Worm (Caenorhabditis elegans) whole organism, L4 larva: ENCODE data around the gene tlp-1.

Source experiments
- Y105C5A.15 ChIP-seq: fragments of 200-800 bp; sonication (Bioruptor generic); IDR thresholded peaks from 2 replicates; pipeline ENCODE4 v1.3.6; 2022; ENCODE audit warnings: missing genetic modification characterization, missing compliant biosample characterization
- ama-1 ChIP-seq: fragments of 150-350 bp; optimal IDR thresholded peaks from 2 replicates; lab custom pipeline; 2014; ENCODE audit warnings: inconsistent platforms, mixed read lengths
- arid-1 ChIP-seq: fragments of 200-800 bp; sonication (Bioruptor generic); conservative IDR thresholded peaks from 2 replicates; pipeline ENCODE4 v1.3.6; 2022; ENCODE audit warnings: missing genetic modification reagents, missing genetic modification characterization, missing compliant biosample characterization
- ceh-20 ChIP-seq: fragments of 200-800 bp; sonication (Bioruptor generic); IDR thresholded peaks from 2 replicates; pipeline ENCODE4 v1.3.6; 2022; ENCODE audit warnings: missing genetic modification reagents, missing genetic modification characterization, missing compliant biosample characterization
- ceh-32 ChIP-seq: sonication (generic microtip); optimal IDR thresholded peaks from 2 replicates; lab custom pipeline; 2016; ENCODE audit warnings: mild to moderate bottlenecking, missing genetic modification characterization, missing compliant biosample characterization; ENCODE audit not compliant: poor library complexity
- ceh-82 ChIP-seq: sonication (generic microtip); optimal IDR thresholded peaks from 2 replicates; lab custom pipeline; 2017; ENCODE audit warnings: missing biosample characterization, missing genetic modification characterization
- cey-2 ChIP-seq: sonication (generic microtip); optimal IDR thresholded peaks from 3 replicates; lab custom pipeline; 2017; ENCODE audit warnings: missing genetic modification characterization, mild to moderate bottlenecking, missing compliant biosample characterization, antibody characterized with exemption, borderline replicate concordance; ENCODE audit not compliant: insufficient read depth
- egl-27 ChIP-seq: sonication (generic microtip); optimal IDR thresholded peaks from 3 replicates; lab custom pipeline; 2017; ENCODE audit warnings: missing biosample characterization, missing genetic modification reagents, missing genetic modification characterization
- egl-43 ChIP-seq: fragments of 200-800 bp; sonication (Bioruptor generic); IDR thresholded peaks from 2 replicates; pipeline ENCODE4 v1.3.6; 2022; ENCODE audit warnings: missing genetic modification reagents, missing genetic modification characterization, missing compliant biosample characterization
- fos-1 ChIP-seq: fragments of 150-350 bp; optimal IDR thresholded peaks from 2 replicates; lab custom pipeline; 2014; ENCODE audit warnings: missing biosample characterization, missing genetic modification characterization
- hlh-30 ChIP-seq: sonication (generic microtip); optimal IDR thresholded peaks from 2 replicates; lab custom pipeline; 2017; ENCODE audit warnings: antibody characterized with exemption, mild to moderate bottlenecking, missing genetic modification characterization, missing compliant biosample characterization; ENCODE audit not compliant: insufficient read depth
- jun-1 ChIP-seq: fragments of 150-350 bp; optimal IDR thresholded peaks from 2 replicates; lab custom pipeline; 2014; ENCODE audit warnings: missing biosample characterization, missing genetic modification reagents, missing genetic modification characterization
- lsy-2 ChIP-seq, 2 experiments: fragments of 150-350 bp in 1 of 2; sonication (generic microtip) in 1 of 2; optimal IDR thresholded peaks; 2 replicates each; lab custom pipeline; 2014 to 2017; ENCODE audit warnings: missing biosample characterization in 2 of 2, missing genetic modification characterization in 2 of 2
- madf-5 ChIP-seq, 2 experiments: fragments of 200-800 bp; sonication (Bioruptor generic); IDR thresholded peaks; 2 replicates each; pipeline ENCODE4 v1.3.6; 2022; ENCODE audit warnings: missing compliant biosample characterization in 2 of 2, missing genetic modification characterization in 2 of 2
- mdl-1 ChIP-seq, 2 experiments: fragments of 150-350 bp in 1 of 2; sonication (generic microtip) in 1 of 2; optimal IDR thresholded peaks; 2 replicates each; lab custom pipeline; 2014 to 2017; ENCODE audit warnings: missing biosample characterization in 2 of 2, missing genetic modification characterization in 2 of 2
- nhr-102 ChIP-seq: sonication (generic microtip); optimal IDR thresholded peaks from 2 replicates; lab custom pipeline; 2016; ENCODE audit warnings: mild to moderate bottlenecking, missing genetic modification characterization, moderate library complexity, missing compliant biosample characterization
- nhr-11 ChIP-seq: fragments of 150-350 bp; optimal IDR thresholded peaks from 2 replicates; lab custom pipeline; 2014; ENCODE audit warnings: missing biosample characterization, missing genetic modification characterization
- nhr-25 ChIP-seq: sonication (generic microtip); optimal IDR thresholded peaks from 2 replicates; lab custom pipeline; 2017; ENCODE audit warnings: missing genetic modification characterization, mild to moderate bottlenecking, missing compliant biosample characterization, antibody characterized with exemption, moderate library complexity, borderline replicate concordance; ENCODE audit not compliant: insufficient read depth
- nhr-28 ChIP-seq: fragments of 150-350 bp; optimal IDR thresholded peaks from 2 replicates; lab custom pipeline; 2014; ENCODE audit warnings: missing biosample characterization, missing genetic modification characterization
- nhr-77 ChIP-seq: fragments of 150-350 bp; optimal IDR thresholded peaks from 2 replicates; lab custom pipeline; 2014; ENCODE audit warnings: missing biosample characterization, missing genetic modification characterization
- pqm-1 ChIP-seq: sonication (generic microtip); optimal IDR thresholded peaks from 2 replicates; lab custom pipeline; 2017; ENCODE audit warnings: missing biosample characterization, missing genetic modification characterization
- set-16 ChIP-seq: fragments of 200-800 bp; sonication (Bioruptor generic); IDR thresholded peaks from 2 replicates; pipeline ENCODE4 v1.3.6; 2022; ENCODE audit warnings: missing genetic modification reagents, missing genetic modification characterization, missing compliant biosample characterization
- snpc-1.2 ChIP-seq: fragments of 200-800 bp; sonication (Bioruptor generic); IDR thresholded peaks from 2 replicates; pipeline ENCODE4 v1.3.6; 2022; ENCODE audit warnings: missing genetic modification reagents, missing genetic modification characterization, missing compliant biosample characterization
- spr-3 ChIP-seq: fragments of 200-800 bp; sonication (Bioruptor generic); optimal IDR thresholded peaks from 2 replicates; lab custom pipeline; 2018; ENCODE audit warnings: mild to moderate bottlenecking, missing genetic modification characterization, missing compliant biosample characterization
- tag-97 ChIP-seq: fragments of 200-800 bp; sonication (Bioruptor generic); IDR thresholded peaks from 2 replicates; pipeline ENCODE4 v1.3.6; 2022; ENCODE audit warnings: missing genetic modification characterization, missing compliant biosample characterization
- tra-1 ChIP-seq: fragments of 200-800 bp; sonication (Bioruptor generic); IDR thresholded peaks from 2 replicates; pipeline ENCODE4 v1.3.6; 2022; ENCODE audit warnings: missing genetic modification reagents, missing genetic modification characterization, missing compliant biosample characterization
- unc-130 ChIP-seq: sonication (generic microtip); optimal IDR thresholded peaks from 2 replicates; lab custom pipeline; 2016; ENCODE audit warnings: missing genetic modification reagents, missing genetic modification characterization, missing compliant biosample characterization
- unc-62 ChIP-seq, 3 experiments: fragments of 150-350 bp in 1 of 3; sonication (generic microtip); optimal IDR thresholded peaks in 2 of 3; peaks in 1 of 3; 1 replicate in 1 of 3; 2 replicates in 2 of 3; lab custom pipeline; 2014 to 2017; ENCODE audit warnings: missing biosample characterization in 3 of 3, missing genetic modification characterization in 3 of 3, missing genetic modification reagents in 3 of 3, missing genotype in 1 of 3
- zfp-2 ChIP-seq: sonication (generic microtip); optimal IDR thresholded peaks from 2 replicates; lab custom pipeline; 2016; ENCODE audit warnings: mild to moderate bottlenecking, missing genetic modification characterization, missing compliant biosample characterization
- zip-2 ChIP-seq: fragments of 150-350 bp; optimal IDR thresholded peaks from 2 replicates; lab custom pipeline; 2014; ENCODE audit warnings: missing biosample characterization, missing genetic modification characterization

Gene tlp-1

ce11 chrIV:13684827-13685226 lies 19.1 kb downstream of the tlp-1 start:
- TF ChIP-seq snpc-1.2 (GFP tag; lab: Robert Waterston, UW) (peak; percentile 18; the same call in 1 of the 2 replicates), fos-1 (tag; lab: Kevin White, UChicago) (no peak), nhr-77 (tag; lab: Kevin White, UChicago) (no peak)

ce11 chrIV:13682733-13683132 lies 21.1 kb downstream of the tlp-1 start:
- TF ChIP-seq ceh-82 (tag; lab: Kevin White, UChicago) (no peak), ceh-20 (GFP tag; lab: Robert Waterston, UW) (peak; percentile 94), Y105C5A.15 (GFP tag; lab: Robert Waterston, UW) (no peak), mdl-1 (tag; optimal IDR thresholded peaks at IDR 0.05; lab: Kevin White, UChicago) (peak in 1 of 2 experiments; percentile 45), unc-62 (GFP tag; optimal IDR thresholded peaks at IDR 0.05 in 1 of 2; lab: Kevin White, UChicago) (peak in 1 of 2 experiments; percentile 97), unc-62 (tag; optimal IDR thresholded peaks at IDR 0.05; lab: Kevin White, UChicago) (no peak), tra-1 (GFP tag; lab: Robert Waterston, UW) (peak; percentile 86; the same call in 1 of the 2 replicates), hlh-30 (peak; percentile 62), nhr-28 (peak; percentile 81), cey-2 (peak; percentile 95), spr-3 (GFP tag; lab: Kevin White, UChicago) (no peak)

ce11 chrIV:13679495-13679894 lies 24.4 kb downstream of the tlp-1 start:
- no peak for TF ChIP-seq ceh-32 (tag; lab: Kevin White, UChicago)
- no peak for TF ChIP-seq lsy-2 (tag; optimal IDR thresholded peaks at IDR 0.05; lab: Kevin White, UChicago)
- no peak for TF ChIP-seq nhr-102 (tag; lab: Kevin White, UChicago)
- TF ChIP-seq madf-5 (GFP tag; IDR thresholded peaks at IDR 0.05; lab: Robert Waterston, UW) = no peak
- TF ChIP-seq zfp-2 (tag; lab: Kevin White, UChicago) = no peak
- TF ChIP-seq egl-27 (tag; lab: Kevin White, UChicago) = no peak
- TF ChIP-seq jun-1 (tag; lab: Kevin White, UChicago) = no peak
- TF ChIP-seq zip-2 = no peak
- no peak for TF ChIP-seq set-16 (GFP tag; lab: Robert Waterston, UW)
- TF ChIP-seq ama-1 (lab: Kevin White, UChicago) = no peak
- TF ChIP-seq nhr-11 = no peak
- no peak for TF ChIP-seq unc-130 (GFP tag; lab: Kevin White, UChicago)
- TF ChIP-seq egl-43 (GFP tag; lab: Robert Waterston, UW) = no peak
- no peak for TF ChIP-seq Y105C5A.15 (GFP tag; lab: Robert Waterston, UW)

ce11 chrIV:13678649-13679048 lies 25.2 kb downstream of the tlp-1 start, which contains the start of gene srlf-26:
srlf-26 (plus strand) TSS chrIV:13678949.
- TF ChIP-seq Y105C5A.15 (GFP tag; lab: Robert Waterston, UW) = no peak
- peak in 1 of 2 experiments; percentile 23 for TF ChIP-seq unc-62 (GFP tag; optimal IDR thresholded peaks at IDR 0.05 in 1 of 2; lab: Kevin White, UChicago)
- no peak for TF ChIP-seq unc-62 (tag; optimal IDR thresholded peaks at IDR 0.05; lab: Kevin White, UChicago)

- TF ChIP-seq tag-97 = no peak
- no peak for TF ChIP-seq pqm-1
- TF ChIP-seq unc-62 (GFP tag; optimal IDR thresholded peaks at IDR 0.05 in 1 of 2; lab: Kevin White, UChicago) = peak in 1 of 2 experiments; percentile 38
- TF ChIP-seq unc-62 (tag; optimal IDR thresholded peaks at IDR 0.05; lab: Kevin White, UChicago) = no peak
- TF ChIP-seq nhr-25 = no peak
Observed at ce11 chrIV:13673504-13673903, 30.4 kb downstream of the tlp-1 start, which contains the start of gene oac-48. oac-48 (plus strand) TSS chrIV:13673804.

- TF ChIP-seq arid-1 (GFP tag; lab: Robert Waterston, UW) = 0 out of 2 replicates have a peak, but pooled peaks have one; percentile 45
- TF ChIP-seq snpc-1.2 (GFP tag; lab: Robert Waterston, UW) = peak; percentile 77
Observed at ce11 chrIV:13667975-13668374, 35.9 kb downstream of the tlp-1 start.
